Fruit fly (Drosophila melanogaster) whole organism, embryonic: ENCODE measurements around the gene trio.
A peak's percentile ranks its signal among the peaks of the same experiment; 100 is the strongest.

Source experiments
- BEAF-32 ChIP-seq: fragments of 200-800 bp; sonication (Bioruptor generic); optimal IDR thresholded peaks from 3 replicates; lab custom pipeline; 2017; ENCODE audit warnings: missing biosample characterization, missing genetic modification characterization, mild to moderate bottlenecking, moderate library complexity, missing genetic modification reagents
- Bdp1 ChIP-seq: fragments of 200-800 bp; sonication (Bioruptor generic); optimal IDR thresholded peaks from 3 replicates; lab custom pipeline; 2016; ENCODE audit warnings: missing biosample characterization, missing genetic modification characterization
- Bteb2 ChIP-seq: fragments of 200-800 bp; sonication (Bioruptor generic); optimal IDR thresholded peaks from 2 replicates; lab custom pipeline; 2016; ENCODE audit warnings: missing biosample characterization, missing genetic modification characterization
- CG11085 ChIP-seq: fragments of 200-800 bp; sonication (Bioruptor generic); IDR thresholded peaks from 2 replicates; pipeline ENCODE4 v1.3.6; 2022; ENCODE audit warnings: missing biosample characterization, missing genetic modification characterization
- CG11247 ChIP-seq: fragments of 200-800 bp; sonication (Bioruptor generic); IDR thresholded peaks from 2 replicates; pipeline ENCODE4 v1.3.6; 2022; ENCODE audit warnings: missing biosample characterization, missing genetic modification characterization
- CG11504 ChIP-seq: fragments of 200-800 bp; sonication (Bioruptor generic); optimal IDR thresholded peaks from 3 replicates; lab custom pipeline; 2019; ENCODE audit warnings: missing biosample characterization, mild to moderate bottlenecking, missing genetic modification characterization, moderate library complexity
- CG14050 ChIP-seq: fragments of 200-800 bp; sonication (Bioruptor generic); IDR thresholded peaks from 3 replicates; pipeline ENCODE4 v1.3.6; 2022; ENCODE audit warnings: missing biosample characterization, missing genetic modification characterization
- CG15269 ChIP-seq: fragments of 200-800 bp; sonication (Bioruptor generic); optimal IDR thresholded peaks from 2 replicates; lab custom pipeline; 2018; ENCODE audit warnings: missing biosample characterization, mild to moderate bottlenecking, missing genetic modification characterization, moderate library complexity
- CG17186 ChIP-seq: fragments of 200-800 bp; sonication (Bioruptor generic); optimal IDR thresholded peaks from 3 replicates; lab custom pipeline; 2017; ENCODE audit warnings: missing biosample characterization, missing genetic modification reagents, missing genetic modification characterization
- CG17359 ChIP-seq: fragments of 200-800 bp; sonication (Bioruptor generic); optimal IDR thresholded peaks from 3 replicates; lab custom pipeline; 2018; ENCODE audit warnings: missing biosample characterization, mild to moderate bottlenecking, missing genetic modification characterization, moderate library complexity
- CG2678 ChIP-seq: fragments of 200-800 bp; sonication (Bioruptor generic); optimal IDR thresholded peaks from 3 replicates; lab custom pipeline; 2019; ENCODE audit warnings: missing biosample characterization, mild to moderate bottlenecking, missing genetic modification characterization, moderate library complexity
- CG4360 ChIP-seq: fragments of 200-800 bp; sonication (Bioruptor generic); IDR thresholded peaks from 2 replicates; pipeline ENCODE4 v1.3.6; 2022; ENCODE audit warnings: missing biosample characterization, missing genetic modification characterization
- CG6272 ChIP-seq: fragments of 200-800 bp; sonication (Bioruptor generic); IDR thresholded peaks from 2 replicates; pipeline ENCODE4 v1.3.6; 2022; ENCODE audit warnings: missing biosample characterization, missing genetic modification characterization
- CG7839 ChIP-seq: fragments of 200-800 bp; sonication (Bioruptor generic); optimal IDR thresholded peaks from 3 replicates; lab custom pipeline; 2018; ENCODE audit warnings: missing biosample characterization, mild to moderate bottlenecking, missing genetic modification characterization, moderate library complexity
- CG8924 ChIP-seq: fragments of 200-800 bp; optimal IDR thresholded peaks from 3 replicates; lab custom pipeline; 2019; ENCODE audit warnings: missing biosample characterization, mild to moderate bottlenecking, missing genetic modification characterization, moderate library complexity
- D ChIP-seq, 2 experiments: fragments of 200-800 bp in 1 of 2; fragments of >200 bp in 1 of 2; sonication (Bioruptor generic) in 1 of 2; optimal IDR thresholded peaks; 2 replicates in 1 of 2; 3 replicates in 1 of 2; lab custom pipeline; 2017; ENCODE audit warnings: mild to moderate bottlenecking in 1 of 2, missing biosample characterization in 1 of 2, missing genetic modification characterization in 1 of 2, missing genetic modification reagents in 1 of 2
- D19A ChIP-seq: fragments of 200-800 bp; optimal IDR thresholded peaks from 3 replicates; lab custom pipeline; 2019; ENCODE audit warnings: missing biosample characterization, mild to moderate bottlenecking, missing genetic modification characterization, moderate library complexity
- Dfd ChIP-seq, 2 experiments: fragments of >200 bp; optimal IDR thresholded peaks; 2 replicates each; lab custom pipeline; 2017; ENCODE audit warnings: missing biosample characterization in 2 of 2, missing genetic modification characterization in 2 of 2
- Dip2 ChIP-seq: fragments of 200-800 bp; sonication (Bioruptor generic); IDR thresholded peaks from 2 replicates; pipeline ENCODE4 v1.3.6; 2022; ENCODE audit warnings: missing biosample characterization, missing genetic modification characterization
- Drgx ChIP-seq: fragments of 200-800 bp; sonication (Bioruptor generic); IDR thresholded peaks from 2 replicates; pipeline ENCODE4 v1.3.6; 2022; ENCODE audit warnings: missing biosample characterization, missing genetic modification characterization
- Ets65A ChIP-seq: fragments of 200-800 bp; sonication (Bioruptor generic); peaks from one replicate; lab custom pipeline; 2016; ENCODE audit warnings: missing biosample characterization, missing genetic modification characterization
- Hr51 ChIP-seq, 2 experiments: fragments of 200-800 bp; sonication (Bioruptor generic); optimal IDR thresholded peaks; 2 replicates in 1 of 2; 3 replicates in 1 of 2; lab custom pipeline; 2016 to 2018; ENCODE audit warnings: missing biosample characterization in 2 of 2, missing genetic modification characterization in 2 of 2, mild to moderate bottlenecking in 1 of 2, moderate library complexity in 1 of 2
- Max ChIP-seq: fragments of 200-800 bp; sonication (Bioruptor generic); optimal IDR thresholded peaks from 2 replicates; lab custom pipeline; 2016; ENCODE audit warnings: missing biosample characterization, mild to moderate bottlenecking, missing genetic modification characterization
- Rfx ChIP-seq: fragments of 200-800 bp; sonication (Bioruptor generic); IDR thresholded peaks from 2 replicates; pipeline ENCODE4 v1.3.6; 2022; ENCODE audit warnings: missing biosample characterization, missing genetic modification characterization
- Sox102F ChIP-seq: fragments of 200-800 bp; sonication (Bioruptor generic); optimal IDR thresholded peaks from 2 replicates; lab custom pipeline; 2018; ENCODE audit warnings: missing biosample characterization, mild to moderate bottlenecking, missing genetic modification characterization, moderate library complexity
- Stat92E ChIP-seq, 3 experiments: fragments of >200 bp in 2 of 3; fragments of 200-800 bp in 1 of 3; sonication (Bioruptor generic) in 1 of 3; optimal IDR thresholded peaks; 2 replicates each; lab custom pipeline; 2017 to 2019; ENCODE audit warnings: missing biosample characterization in 3 of 3, missing genetic modification characterization in 3 of 3, mild to moderate bottlenecking in 1 of 3, moderate library complexity in 1 of 3
- Xbp1 ChIP-seq: fragments of 200-800 bp; sonication (Bioruptor generic); optimal IDR thresholded peaks from 3 replicates; lab custom pipeline; 2016; ENCODE audit warnings: missing biosample characterization, mild to moderate bottlenecking, missing genetic modification characterization
- ap ChIP-seq: fragments of 200-800 bp; sonication (Bioruptor generic); IDR thresholded peaks from 2 replicates; pipeline ENCODE4 v1.3.6; 2022; ENCODE audit warnings: missing biosample characterization, missing genetic modification characterization
- bsh ChIP-seq, 2 experiments: fragments of 200-800 bp; sonication (Bioruptor generic); optimal IDR thresholded peaks; 2 replicates each; lab custom pipeline; 2017 to 2018; ENCODE audit warnings: mild to moderate bottlenecking in 2 of 2, missing biosample characterization in 2 of 2, missing genetic modification characterization in 2 of 2, moderate library complexity in 1 of 2
- dmrt11E ChIP-seq: fragments of 200-800 bp; sonication (Bioruptor generic); optimal IDR thresholded peaks from 3 replicates; lab custom pipeline; 2018; ENCODE audit warnings: missing biosample characterization, mild to moderate bottlenecking, missing genetic modification characterization, moderate library complexity
- dmrt99B ChIP-seq: fragments of 200-800 bp; sonication (Bioruptor generic); optimal IDR thresholded peaks from 2 replicates; lab custom pipeline; 2018; ENCODE audit warnings: missing biosample characterization, mild to moderate bottlenecking, missing genetic modification characterization, moderate library complexity
- gem ChIP-seq: fragments of 200-800 bp; sonication (Bioruptor generic); optimal IDR thresholded peaks from 2 replicates; lab custom pipeline; 2019; ENCODE audit warnings: missing biosample characterization, mild to moderate bottlenecking, missing genetic modification characterization, moderate library complexity
- gsb ChIP-seq: fragments of 200-800 bp; sonication (Bioruptor generic); IDR thresholded peaks from 2 replicates; pipeline ENCODE4 v1.3.6; 2022; ENCODE audit warnings: missing biosample characterization, missing genetic modification characterization
- her ChIP-seq: fragments of 200-800 bp; sonication (Bioruptor generic); optimal IDR thresholded peaks from 2 replicates; lab custom pipeline; 2016; ENCODE audit warnings: missing biosample characterization, missing genetic modification characterization
- nom ChIP-seq: fragments of 200-800 bp; sonication (Bioruptor generic); optimal IDR thresholded peaks from 2 replicates; lab custom pipeline; 2017; ENCODE audit warnings: missing biosample characterization, missing genetic modification characterization, mild to moderate bottlenecking, moderate library complexity, missing genetic modification reagents
- row ChIP-seq: fragments of 200-800 bp; sonication (Bioruptor generic); IDR thresholded peaks from 3 replicates; pipeline ENCODE4 v1.3.6; 2022; ENCODE audit warnings: missing biosample characterization, missing genetic modification characterization
- sc ChIP-seq, 3 experiments: fragments of >200 bp in 2 of 3; fragments of 200-800 bp in 1 of 3; sonication (Bioruptor generic) in 1 of 3; optimal IDR thresholded peaks; 2 replicates in 2 of 3; 3 replicates in 1 of 3; lab custom pipeline; 2017; ENCODE audit warnings: mild to moderate bottlenecking in 1 of 3, missing biosample characterization in 1 of 3, missing genetic modification characterization in 1 of 3, missing genetic modification reagents in 1 of 3
- schlank ChIP-seq: fragments of 200-800 bp; sonication (Bioruptor generic); optimal IDR thresholded peaks from 2 replicates; lab custom pipeline; 2018; ENCODE audit warnings: missing biosample characterization, mild to moderate bottlenecking, missing genetic modification characterization
- sens ChIP-seq: fragments of 200-800 bp; sonication (Bioruptor generic); peaks from one replicate; lab custom pipeline; 2016; ENCODE audit warnings: missing biosample characterization, missing genetic modification characterization
- seq ChIP-seq: fragments of 200-800 bp; sonication (Bioruptor generic); IDR thresholded peaks from 2 replicates; pipeline ENCODE4 v1.3.6; 2022; ENCODE audit warnings: missing biosample characterization, missing genetic modification characterization
- sim ChIP-seq: fragments of 200-800 bp; sonication (Bioruptor generic); IDR thresholded peaks from 2 replicates; pipeline ENCODE4 v1.3.6; 2022; ENCODE audit warnings: missing biosample characterization, missing genetic modification characterization
- unc-4 ChIP-seq: fragments of 200-800 bp; sonication (Bioruptor generic); IDR thresholded peaks from 2 replicates; pipeline ENCODE4 v1.3.6; 2022; ENCODE audit warnings: missing biosample characterization, missing genetic modification characterization; ENCODE audit not compliant: partially characterized antibody

trio gene

DNA sequence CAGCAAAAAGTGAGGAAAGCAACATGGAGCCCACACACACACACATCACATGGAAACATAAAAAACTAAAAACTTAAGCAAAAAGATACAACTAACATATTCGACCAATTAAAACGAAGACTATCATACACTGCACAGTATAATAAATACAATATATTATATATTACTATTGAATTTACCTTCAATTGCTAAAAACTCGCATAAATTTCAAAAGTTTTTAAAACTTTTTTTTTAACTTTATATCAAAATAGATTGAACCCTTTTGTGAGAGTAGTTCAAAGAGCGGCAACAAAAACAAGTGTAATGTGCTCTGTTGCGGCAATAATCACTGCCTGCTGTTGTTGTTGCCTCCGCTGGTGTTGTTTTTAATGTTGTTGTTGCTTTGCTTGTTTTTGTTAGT is 29.7 kb upstream of the trio start:
- TF ChIP-seq her (no peak), gsb (no peak), unc-4 (GFP tag; lab: Robert Waterston, UW) (no peak), BEAF-32 (GFP tag; lab: Kevin White, UChicago) (no peak), Bdp1 (no peak), Hr51 (GFP tag; optimal IDR thresholded peaks at IDR 0.05; lab: Kevin White, UChicago) (peak in 1 of 2 experiments; percentile 16), Max (GFP tag; lab: Kevin White, UChicago) (no peak), Sox102F (GFP tag; lab: Kevin White, UChicago) (peak; percentile 27), Rfx (GFP tag; lab: Robert Waterston, UW) (no peak), Drgx (GFP tag; lab: Robert Waterston, UW) (peak; percentile 83), CG7839 (tag; lab: Kevin White, UChicago) (peak; percentile 9), CG17359 (tag; lab: Kevin White, UChicago) (peak; percentile 10), CG17186 (GFP tag; lab: Kevin White, UChicago) (no peak), CG11247 (GFP tag; lab: Robert Waterston, UW) (no peak), gem (peak; percentile 40), CG15269 (tag; lab: Kevin White, UChicago) (peak; percentile 12), CG8924 (tag; lab: Kevin White, UChicago) (no peak), nom (GFP tag; lab: Kevin White, UChicago) (peak; percentile 32), CG14050 (GFP tag; lab: Robert Waterston, UW) (no peak), CG11085 (GFP tag; lab: Robert Waterston, UW) (no peak), seq (GFP tag; lab: Robert Waterston, UW) (no peak), CG11504 (tag; lab: Kevin White, UChicago) (peak; percentile 52), CG6272 (GFP tag; lab: Robert Waterston, UW) (no peak), sens (GFP tag; lab: Kevin White, UChicago) (peak; percentile 41), dmrt11E (no peak), schlank (tag; lab: Kevin White, UChicago) (no peak), CG4360 (GFP tag; lab: Robert Waterston, UW) (peak; percentile 76), dmrt99B (tag; lab: Kevin White, UChicago) (peak; percentile 21), D (optimal IDR thresholded peaks at IDR 0.05; lab: Kevin White, UChicago) (no peak), D (GFP tag; optimal IDR thresholded peaks at IDR 0.05; lab: Kevin White, UChicago) (no peak), row (GFP tag; lab: Robert Waterston, UW) (peak; percentile 29; the same call in 1 of the 3 replicates), Ets65A (GFP tag; lab: Kevin White, UChicago) (no peak), Bteb2 (GFP tag; lab: Kevin White, UChicago) (no peak), sc (optimal IDR thresholded peaks at IDR 0.05; lab: Kevin White, UChicago) (no peak), sc (GFP tag; optimal IDR thresholded peaks at IDR 0.05; lab: Kevin White, UChicago) (no peak), bsh (GFP tag; optimal IDR thresholded peaks at IDR 0.05; lab: Kevin White, UChicago) (peak in 1 of 2 experiments; percentile 10), Dip2 (no peak), sim (GFP tag; lab: Robert Waterston, UW) (no peak), CG2678 (peak; percentile 44), Xbp1 (GFP tag; lab: Kevin White, UChicago) (no peak), Dfd (GFP tag; optimal IDR thresholded peaks at IDR 0.05; lab: Kevin White, UChicago) (no peak), Stat92E (GFP tag; optimal IDR thresholded peaks at IDR 0.05; lab: Kevin White, UChicago) (no peak), ap (GFP tag; lab: Robert Waterston, UW) (no peak), D19A (tag; lab: Kevin White, UChicago) (peak; percentile 74)
